Fruit fly (Drosophila melanogaster) Kc167 (cell line): Measurements from ENCODE around the gene PVRAP.

ENCODE experiments used
- h ChIP-seq: fragments of >200 bp; optimal IDR thresholded peaks from 3 replicates; lab custom pipeline; 2018; ENCODE audit warnings: missing external identifiers
- ttk ChIP-seq: sonication (Bioruptor generic); optimal IDR thresholded peaks from 2 replicates; lab custom pipeline; 2017; ENCODE audit warnings: missing external identifiers

- TF ChIP-seq ttk (lab: Kevin White, UChicago), result no peak
- TF ChIP-seq h (lab: Kevin White, UChicago), result no peak
Observed at dm6 chr3L:5988675-5989074, 8.3 kb upstream of the PVRAP start.
